Worm (Caenorhabditis elegans) whole organism, L4/young adult: ENCODE data around the gene fbn-1.

Source experiments
- W03F9.2 ChIP-seq: fragments of 150-350 bp; optimal IDR thresholded peaks from 2 replicates; lab custom pipeline; 2014; ENCODE audit warnings: missing biosample characterization, missing genetic modification characterization
- dao-5 ChIP-seq: sonication (generic microtip); optimal IDR thresholded peaks from 2 replicates; lab custom pipeline; 2016; ENCODE audit warnings: missing genotype, missing genetic modification characterization, moderate library complexity, missing compliant biosample characterization
- him-1 ChIP-seq: sonication (generic microtip); optimal IDR thresholded peaks from 2 replicates; lab custom pipeline; 2016; ENCODE audit warnings: missing genotype, missing genetic modification reagents, missing genetic modification characterization, missing compliant biosample characterization

The fbn-1 gene

ce11 chrIII:7665928-7666327 lies 40.7 kb downstream of the fbn-1 start:
- TF ChIP-seq W03F9.2 (tag; lab: Kevin White, UChicago) (no peak), dao-5 (tag; lab: Kevin White, UChicago) (no peak), him-1 (tag; lab: Kevin White, UChicago) (no peak)

ce11 chrIII:7672411-7672810 lies 47.2 kb downstream of the fbn-1 start:
- TF ChIP-seq him-1 (tag; lab: Kevin White, UChicago) (no peak), W03F9.2 (tag; lab: Kevin White, UChicago) (no peak), dao-5 (tag; lab: Kevin White, UChicago) (no peak)
